Fruit fly (Drosophila melanogaster) whole organism, embryonic: ENCODE measurements around the gene vkg.
A peak's percentile ranks its signal among the peaks of the same experiment; 100 is the strongest.

Experiments used
- Antp ChIP-seq: fragments of 200-800 bp; sonication (Bioruptor generic); optimal IDR thresholded peaks from 3 replicates; lab custom pipeline; 2016; ENCODE audit warnings: missing biosample characterization, missing genetic modification characterization
- Atf6 ChIP-seq: fragments of 200-800 bp; sonication (Bioruptor generic); IDR thresholded peaks from 2 replicates; pipeline ENCODE4 v1.3.6; 2022; ENCODE audit warnings: missing biosample characterization, missing genetic modification characterization
- CG10147 ChIP-seq: fragments of 200-800 bp; sonication (Bioruptor generic); optimal IDR thresholded peaks from 2 replicates; lab custom pipeline; 2019; ENCODE audit warnings: missing biosample characterization, mild to moderate bottlenecking, missing genetic modification characterization, moderate library complexity
- CG10209 ChIP-seq: fragments of 200-800 bp; sonication (Bioruptor generic); optimal IDR thresholded peaks from 3 replicates; lab custom pipeline; 2017; ENCODE audit warnings: missing biosample characterization, mild to moderate bottlenecking, missing genetic modification characterization, missing genetic modification reagents
- CG10543 ChIP-seq: fragments of 200-800 bp; sonication (Bioruptor generic); optimal IDR thresholded peaks from 3 replicates; lab custom pipeline; 2017; ENCODE audit warnings: missing biosample characterization, mild to moderate bottlenecking, missing genetic modification characterization, moderate library complexity
- CG11085 ChIP-seq: fragments of 200-800 bp; sonication (Bioruptor generic); IDR thresholded peaks from 2 replicates; pipeline ENCODE4 v1.3.6; 2022; ENCODE audit warnings: missing biosample characterization, missing genetic modification characterization
- CG14710 ChIP-seq: fragments of 200-800 bp; sonication (Bioruptor generic); optimal IDR thresholded peaks from 3 replicates; lab custom pipeline; 2019; ENCODE audit warnings: missing biosample characterization, mild to moderate bottlenecking, missing genetic modification characterization, moderate library complexity
- CG15696 ChIP-seq: fragments of 200-800 bp; sonication (Bioruptor generic); optimal IDR thresholded peaks from 2 replicates; lab custom pipeline; 2019; ENCODE audit warnings: missing biosample characterization, mild to moderate bottlenecking, missing genetic modification characterization, moderate library complexity
- CG17359 ChIP-seq: fragments of 200-800 bp; sonication (Bioruptor generic); optimal IDR thresholded peaks from 3 replicates; lab custom pipeline; 2018; ENCODE audit warnings: missing biosample characterization, mild to moderate bottlenecking, missing genetic modification characterization, moderate library complexity
- CG17385 ChIP-seq: fragments of 200-800 bp; sonication (Bioruptor generic); optimal IDR thresholded peaks from 3 replicates; lab custom pipeline; 2018; ENCODE audit warnings: missing biosample characterization, mild to moderate bottlenecking, missing genetic modification characterization
- CG18619 ChIP-seq: fragments of 200-800 bp; sonication (Bioruptor generic); optimal IDR thresholded peaks from 3 replicates; lab custom pipeline; 2017; ENCODE audit warnings: missing biosample characterization, mild to moderate bottlenecking, missing genetic modification characterization
- CG2199 ChIP-seq: fragments of 200-800 bp; sonication (Bioruptor generic); IDR thresholded peaks from 3 replicates; pipeline ENCODE4 v1.3.6; 2022; ENCODE audit warnings: missing biosample characterization, missing genetic modification characterization
- CG4854 ChIP-seq: fragments of 200-800 bp; sonication (Bioruptor generic); optimal IDR thresholded peaks from 2 replicates; lab custom pipeline; 2016; ENCODE audit warnings: missing biosample characterization, missing genetic modification characterization, inconsistent platforms
- CG7745 ChIP-seq: fragments of 200-800 bp; sonication (Bioruptor generic); optimal IDR thresholded peaks from 2 replicates; lab custom pipeline; 2018; ENCODE audit warnings: missing biosample characterization, mild to moderate bottlenecking, missing genetic modification characterization, moderate library complexity
- CG7963 ChIP-seq: fragments of 200-800 bp; sonication (Bioruptor generic); IDR thresholded peaks from 3 replicates; pipeline ENCODE4 v1.3.6; 2022; ENCODE audit warnings: missing biosample characterization, missing genetic modification characterization; ENCODE audit not compliant: partially characterized antibody
- CG9876 ChIP-seq: fragments of 200-800 bp; sonication (Bioruptor generic); optimal IDR thresholded peaks from 2 replicates; lab custom pipeline; 2016; ENCODE audit warnings: missing biosample characterization, missing genetic modification characterization
- CrebB ChIP-seq: fragments of 200-800 bp; sonication (Bioruptor generic); optimal IDR thresholded peaks from 3 replicates; lab custom pipeline; 2018; ENCODE audit warnings: missing biosample characterization, mild to moderate bottlenecking, missing genetic modification characterization
- Dek ChIP-seq: fragments of 200-800 bp; sonication (Bioruptor generic); optimal IDR thresholded peaks from 3 replicates; lab custom pipeline; 2019; ENCODE audit warnings: missing biosample characterization, mild to moderate bottlenecking, missing genetic modification characterization, moderate library complexity
- Dref ChIP-seq: fragments of 200-800 bp; sonication (Bioruptor generic); IDR thresholded peaks from 2 replicates; pipeline ENCODE4 v1.3.6; 2022; ENCODE audit warnings: missing biosample characterization, missing genetic modification characterization
- GATAe ChIP-seq: fragments of 200-800 bp; sonication (Bioruptor generic); conservative IDR thresholded peaks from 2 replicates; pipeline ENCODE4 v1.3.6; 2022; ENCODE audit warnings: missing biosample characterization, missing genetic modification characterization
- H15 ChIP-seq: fragments of 200-800 bp; sonication (Bioruptor generic); IDR thresholded peaks from 3 replicates; pipeline ENCODE4 v1.3.6; 2022; ENCODE audit warnings: missing biosample characterization, missing genetic modification characterization
- Hr51 ChIP-seq, 2 experiments: fragments of 200-800 bp; sonication (Bioruptor generic); optimal IDR thresholded peaks; 2 replicates in 1 of 2; 3 replicates in 1 of 2; lab custom pipeline; 2016 to 2018; ENCODE audit warnings: missing biosample characterization in 2 of 2, missing genetic modification characterization in 2 of 2, mild to moderate bottlenecking in 1 of 2, moderate library complexity in 1 of 2
- Med ChIP-seq: fragments of 200-800 bp; sonication (Bioruptor generic); peaks from one replicate; lab custom pipeline; 2016; ENCODE audit warnings: missing biosample characterization, missing genetic modification characterization, mild to moderate bottlenecking, inconsistent platforms, moderate library complexity
- Myb ChIP-seq: fragments of 200-800 bp; sonication (Bioruptor generic); optimal IDR thresholded peaks from 2 replicates; lab custom pipeline; 2016; ENCODE audit warnings: missing biosample characterization, missing genetic modification characterization
- NC2β ChIP-seq: fragments of 200-800 bp; sonication (Bioruptor generic); optimal IDR thresholded peaks from 2 replicates; lab custom pipeline; 2016; ENCODE audit warnings: missing biosample characterization, missing genetic modification characterization
- TFAM ChIP-seq: fragments of 200-800 bp; sonication (Bioruptor generic); optimal IDR thresholded peaks from 2 replicates; lab custom pipeline; 2017; ENCODE audit warnings: missing biosample characterization, missing genetic modification characterization, inconsistent platforms
- az2 ChIP-seq: fragments of 200-800 bp; sonication (Bioruptor generic); optimal IDR thresholded peaks from 3 replicates; lab custom pipeline; 2016; ENCODE audit warnings: missing biosample characterization, missing genetic modification characterization
- bbx ChIP-seq: fragments of 200-800 bp; sonication (Bioruptor generic); IDR thresholded peaks from 2 replicates; pipeline ENCODE4 v1.3.6; 2022; ENCODE audit warnings: missing biosample characterization, missing genetic modification characterization; ENCODE audit not compliant: partially characterized antibody
- croc ChIP-seq: fragments of 200-800 bp; sonication (Bioruptor generic); conservative IDR thresholded peaks from 3 replicates; pipeline ENCODE4 v1.3.6; 2022; ENCODE audit warnings: missing biosample characterization, missing genetic modification characterization
- dan ChIP-seq: fragments of 200-800 bp; sonication (Bioruptor generic); IDR thresholded peaks from 2 replicates; pipeline ENCODE4 v1.3.6; 2022; ENCODE audit warnings: missing biosample characterization, missing genetic modification characterization
- danr ChIP-seq: fragments of 200-800 bp; sonication (Bioruptor generic); IDR thresholded peaks from 2 replicates; pipeline ENCODE4 v1.3.6; 2022; ENCODE audit warnings: missing biosample characterization, missing genetic modification characterization
- fd96Cb ChIP-seq: fragments of 200-800 bp; sonication (Bioruptor generic); optimal IDR thresholded peaks from 2 replicates; lab custom pipeline; 2018; ENCODE audit warnings: missing biosample characterization, mild to moderate bottlenecking, missing genetic modification characterization, moderate library complexity
- ftz-f1 ChIP-seq: fragments of 200-800 bp; sonication (Bioruptor generic); optimal IDR thresholded peaks from 2 replicates; lab custom pipeline; 2016; ENCODE audit warnings: missing biosample characterization, missing genetic modification characterization
- gcm ChIP-seq: fragments of 200-800 bp; sonication (Bioruptor generic); optimal IDR thresholded peaks from 2 replicates; lab custom pipeline; 2019; ENCODE audit warnings: missing biosample characterization, mild to moderate bottlenecking, missing genetic modification characterization, moderate library complexity
- grau ChIP-seq: fragments of 200-800 bp; optimal IDR thresholded peaks from 3 replicates; lab custom pipeline; 2019; ENCODE audit warnings: missing biosample characterization, mild to moderate bottlenecking, missing genetic modification characterization, moderate library complexity
- gsb ChIP-seq: fragments of 200-800 bp; sonication (Bioruptor generic); IDR thresholded peaks from 2 replicates; pipeline ENCODE4 v1.3.6; 2022; ENCODE audit warnings: missing biosample characterization, missing genetic modification characterization
- gt ChIP-seq: fragments of 200-800 bp; sonication (Bioruptor generic); IDR thresholded peaks from 2 replicates; pipeline ENCODE4 v1.3.6; 2022; ENCODE audit warnings: missing biosample characterization, missing genetic modification characterization
- hkb ChIP-seq, 2 experiments: fragments of 200-800 bp in 1 of 2; fragments of >200 bp in 1 of 2; sonication (Bioruptor generic) in 1 of 2; IDR thresholded peaks in 1 of 2; optimal IDR thresholded peaks in 1 of 2; 2 replicates each; pipeline versions ENCODE4 v1.3.6 to Lab custom; 2017 to 2022; ENCODE audit warnings: missing biosample characterization in 1 of 2, missing genetic modification characterization in 1 of 2
- nom ChIP-seq: fragments of 200-800 bp; sonication (Bioruptor generic); optimal IDR thresholded peaks from 2 replicates; lab custom pipeline; 2017; ENCODE audit warnings: missing biosample characterization, missing genetic modification characterization, mild to moderate bottlenecking, moderate library complexity, missing genetic modification reagents
- org-1 ChIP-seq: fragments of 200-800 bp; sonication (Bioruptor generic); optimal IDR thresholded peaks from 2 replicates; lab custom pipeline; 2017; ENCODE audit warnings: missing biosample characterization, missing genetic modification characterization
- prd ChIP-seq, 3 experiments: fragments of >200 bp in 2 of 3; fragments of 200-800 bp in 1 of 3; sonication (Bioruptor generic) in 1 of 3; optimal IDR thresholded peaks in 2 of 3; IDR thresholded peaks in 1 of 3; 2 replicates in 2 of 3; 3 replicates in 1 of 3; pipeline versions ENCODE4 v1.3.6 to Lab custom; 2017 to 2022; ENCODE audit warnings: missing biosample characterization in 1 of 3, missing genetic modification characterization in 1 of 3
- psq ChIP-seq: fragments of 200-800 bp; sonication (Bioruptor generic); optimal IDR thresholded peaks from 2 replicates; lab custom pipeline; 2017; ENCODE audit warnings: missing biosample characterization, missing genetic modification characterization
- repo ChIP-seq: fragments of 200-800 bp; sonication (Bioruptor generic); optimal IDR thresholded peaks from 2 replicates; lab custom pipeline; 2016; ENCODE audit warnings: missing biosample characterization, missing genetic modification characterization
- seq ChIP-seq: fragments of 200-800 bp; sonication (Bioruptor generic); IDR thresholded peaks from 2 replicates; pipeline ENCODE4 v1.3.6; 2022; ENCODE audit warnings: missing biosample characterization, missing genetic modification characterization
- slbo ChIP-seq: fragments of 200-800 bp; sonication (Bioruptor generic); IDR thresholded peaks from 2 replicates; pipeline ENCODE4 v1.3.6; 2022; ENCODE audit warnings: missing biosample characterization, missing genetic modification characterization
- sug ChIP-seq: fragments of 200-800 bp; optimal IDR thresholded peaks from 2 replicates; lab custom pipeline; 2019; ENCODE audit warnings: missing biosample characterization, mild to moderate bottlenecking, missing genetic modification characterization, moderate library complexity
- tin ChIP-seq: fragments of 200-800 bp; sonication (Bioruptor generic); optimal IDR thresholded peaks from 3 replicates; lab custom pipeline; 2016; ENCODE audit warnings: missing biosample characterization, missing genetic modification characterization
- trh ChIP-seq: fragments of 200-800 bp; sonication (Bioruptor generic); optimal IDR thresholded peaks from 2 replicates; lab custom pipeline; 2016; ENCODE audit warnings: missing biosample characterization, missing genetic modification characterization
- ttk ChIP-seq: fragments of 200-800 bp; sonication (Bioruptor generic); IDR thresholded peaks from 2 replicates; pipeline ENCODE4 v2.1.2; 2022; ENCODE audit warnings: missing biosample characterization, missing genetic modification characterization
- tup ChIP-seq: fragments of 200-800 bp; sonication (Bioruptor generic); optimal IDR thresholded peaks from 2 replicates; lab custom pipeline; 2016; ENCODE audit warnings: missing biosample characterization, mild to moderate bottlenecking, missing genetic modification characterization, moderate library complexity

Gene vkg

DNA sequence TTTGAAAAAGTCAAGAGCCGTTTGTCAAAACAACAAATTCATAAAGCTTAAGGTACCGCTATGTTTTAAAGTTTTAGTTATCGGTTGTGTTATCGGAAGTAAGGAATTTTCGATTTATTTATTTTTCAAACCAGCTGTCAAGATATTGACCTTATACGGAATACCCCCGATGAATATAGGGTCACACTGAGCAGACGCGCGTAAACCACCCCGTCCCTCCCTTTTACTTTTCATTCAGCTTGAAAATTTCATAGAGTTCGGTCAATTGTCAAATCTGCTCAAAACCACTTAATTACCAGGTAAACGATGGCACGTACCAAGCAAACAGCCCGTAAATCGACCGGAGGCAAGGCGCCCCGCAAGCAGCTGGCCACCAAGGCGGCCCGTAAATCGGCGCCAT, 27.0 kb upstream of the vkg start, which contains the start of the genes CG14036 and His3.3A (continued):
- no peak for TF ChIP-seq org-1 (GFP tag; lab: Kevin White, UChicago)
- TF ChIP-seq Dref = peak; percentile 91
- no peak for TF ChIP-seq tup
- TF ChIP-seq bbx (GFP tag; lab: Robert Waterston, UW) = peak; percentile 60
- TF ChIP-seq tin = no peak
- peak; percentile 21 for TF ChIP-seq CG15696 (tag; lab: Kevin White, UChicago)
- no peak for TF ChIP-seq GATAe (GFP tag; lab: Robert Waterston, UW)
- no peak for TF ChIP-seq CG11085 (GFP tag; lab: Robert Waterston, UW)
- peak; percentile 29 for TF ChIP-seq nom (GFP tag; lab: Kevin White, UChicago)
- TF ChIP-seq CG10147 (GFP tag; lab: Kevin White, UChicago) = no peak
- no peak for TF ChIP-seq fd96Cb (tag; lab: Kevin White, UChicago)
- TF ChIP-seq hkb (optimal IDR thresholded peaks at IDR 0.05; lab: Kevin White, UChicago) = no peak
- TF ChIP-seq hkb (GFP tag; IDR thresholded peaks at IDR 0.05; lab: Robert Waterston, UW) = no peak
- no peak for TF ChIP-seq H15 (GFP tag; lab: Robert Waterston, UW)
- peak; percentile 30 for TF ChIP-seq ftz-f1 (GFP tag; lab: Kevin White, UChicago)
- TF ChIP-seq prd (optimal IDR thresholded peaks at IDR 0.05; lab: Kevin White, UChicago) = no peak
- TF ChIP-seq prd (GFP tag; IDR thresholded peaks at IDR 0.05; lab: Robert Waterston, UW) = no peak
- no peak for TF ChIP-seq Atf6 (GFP tag; lab: Robert Waterston, UW)
- TF ChIP-seq CG2199 (GFP tag; lab: Robert Waterston, UW) = no peak
- no peak for TF ChIP-seq gcm (GFP tag; lab: Kevin White, UChicago)
- peak; percentile 15 for TF ChIP-seq grau (tag; lab: Kevin White, UChicago)
- TF ChIP-seq CG17359 (tag; lab: Kevin White, UChicago) = no peak
- no peak for TF ChIP-seq CrebB (tag; lab: Kevin White, UChicago)
- no peak for TF ChIP-seq CG17385 (GFP tag; lab: Kevin White, UChicago)
- peak in 1 of 2 experiments; percentile 22 for TF ChIP-seq Hr51 (GFP tag; optimal IDR thresholded peaks at IDR 0.05; lab: Kevin White, UChicago)
- peak; percentile 75 for TF ChIP-seq Myb (GFP tag; lab: Kevin White, UChicago)
- TF ChIP-seq slbo = no peak
- no peak for TF ChIP-seq croc
- TF ChIP-seq CG9876 (GFP tag; lab: Kevin White, UChicago) = no peak
- no peak for TF ChIP-seq gt
- TF ChIP-seq CG7963 (GFP tag; lab: Robert Waterston, UW) = 0 out of 3 replicates have a peak, but pooled peaks have one; percentile 20
- TF ChIP-seq dan (GFP tag; lab: Robert Waterston, UW) = no peak
- no peak for TF ChIP-seq CG7745 (tag; lab: Kevin White, UChicago)
- peak; percentile 43 for TF ChIP-seq sug (tag; lab: Kevin White, UChicago)
- no peak for TF ChIP-seq ttk (GFP tag; lab: Robert Waterston, UW)
- TF ChIP-seq az2 (GFP tag; lab: Kevin White, UChicago) = no peak
- TF ChIP-seq Antp (GFP tag; lab: Kevin White, UChicago) = no peak
- TF ChIP-seq CG10543 (GFP tag; lab: Kevin White, UChicago) = no peak
- no peak for TF ChIP-seq TFAM
- peak; percentile 87 for TF ChIP-seq Med
- peak; percentile 4 for TF ChIP-seq NC2β
- TF ChIP-seq trh (GFP tag; lab: Kevin White, UChicago) = no peak
- 0 out of 2 replicates have a peak, but pooled peaks have one; percentile 32 for TF ChIP-seq gsb
- TF ChIP-seq psq (GFP tag; lab: Kevin White, UChicago) = no peak
- TF ChIP-seq CG10209 (GFP tag; lab: Kevin White, UChicago) = no peak
- TF ChIP-seq repo (GFP tag; lab: Kevin White, UChicago) = no peak
- no peak for TF ChIP-seq CG4854 (GFP tag; lab: Kevin White, UChicago)
- TF ChIP-seq danr (GFP tag; lab: Robert Waterston, UW) = no peak
- no peak for TF ChIP-seq seq (GFP tag; lab: Robert Waterston, UW)
- no peak for TF ChIP-seq Dek (tag; lab: Kevin White, UChicago)
- TF ChIP-seq CG14710 (tag; lab: Kevin White, UChicago) = peak; percentile 97
- no peak for TF ChIP-seq CG18619 (GFP tag; lab: Kevin White, UChicago)
